Fruit fly (Drosophila melanogaster) whole organism, wandering third instar larva: ENCODE results near the gene Uck.

Experiments
- Abd-B ChIP-seq: fragments of >200 bp; optimal IDR thresholded peaks from 2 replicates; lab custom pipeline; 2017; ENCODE audit warnings: missing biosample characterization, missing genetic modification characterization
- CG32264 ChIP-seq: fragments of 200-800 bp; sonication (Bioruptor generic); optimal IDR thresholded peaks from 2 replicates; lab custom pipeline; 2016; ENCODE audit warnings: missing biosample characterization, missing genetic modification characterization
- CG9705 ChIP-seq: fragments of 200-800 bp; sonication (Bioruptor generic); optimal IDR thresholded peaks from 2 replicates; lab custom pipeline; 2018; ENCODE audit warnings: missing biosample characterization, mild to moderate bottlenecking, missing genetic modification characterization
- CrebA ChIP-seq: fragments of 200-800 bp; sonication (Bioruptor generic); optimal IDR thresholded peaks from 2 replicates; lab custom pipeline; 2016; ENCODE audit warnings: missing biosample characterization, mild to moderate bottlenecking, missing genetic modification characterization, borderline replicate concordance
- Dfd ChIP-seq: fragments of >200 bp; optimal IDR thresholded peaks from 2 replicates; lab custom pipeline; 2017; ENCODE audit warnings: missing biosample characterization, missing genetic modification characterization
- Dif ChIP-seq: fragments of 200-275, 200-300 bp; sonication (Bioruptor generic); optimal IDR thresholded peaks from 2 replicates; lab custom pipeline; 2018; ENCODE audit warnings: missing biosample characterization, missing genetic modification characterization; ENCODE audit not compliant: partially characterized antibody
- GATAd ChIP-seq: sonication (Bioruptor generic); optimal IDR thresholded peaks from 2 replicates; lab custom pipeline; 2016; ENCODE audit warnings: missing biosample characterization, missing genetic modification characterization
- HLH106 ChIP-seq: fragments of 200-800 bp; optimal IDR thresholded peaks from 3 replicates; lab custom pipeline; 2019; ENCODE audit warnings: missing biosample characterization, mild to moderate bottlenecking, missing genetic modification characterization, moderate library complexity
- Hnf4 ChIP-seq: fragments of 200-800 bp; sonication (Bioruptor generic); optimal IDR thresholded peaks from 2 replicates; lab custom pipeline; 2016; ENCODE audit warnings: missing biosample characterization, mild to moderate bottlenecking, missing genetic modification characterization
- Hr78 ChIP-seq: fragments of >200 bp; optimal IDR thresholded peaks from 2 replicates; lab custom pipeline; 2017; ENCODE audit warnings: missing biosample characterization, missing genetic modification characterization
- Hr83 ChIP-seq: fragments of 200-300 bp; sonication (Bioruptor generic); optimal IDR thresholded peaks from 2 replicates; lab custom pipeline; 2016; ENCODE audit warnings: missing biosample characterization, mild to moderate bottlenecking, missing genetic modification characterization, moderate library complexity; ENCODE audit not compliant: poor library complexity, severe bottlenecking
- Jra ChIP-seq: sonication (Bioruptor generic); optimal IDR thresholded peaks from 2 replicates; lab custom pipeline; 2016; ENCODE audit warnings: missing biosample characterization, missing genetic modification characterization
- Mio ChIP-seq: sonication (Bioruptor generic); optimal IDR thresholded peaks from 2 replicates; lab custom pipeline; 2016; ENCODE audit warnings: missing biosample characterization, missing genetic modification characterization
- Myc ChIP-seq: fragments of >200 bp; optimal IDR thresholded peaks from 2 replicates; lab custom pipeline; 2017
- N ChIP-seq: fragments of >200 bp; optimal IDR thresholded peaks from 2 replicates; lab custom pipeline; 2018; ENCODE audit warnings: missing biosample characterization, missing external identifiers, missing genetic modification characterization
- OdsH ChIP-seq: fragments of 200-800 bp; sonication (Bioruptor generic); optimal IDR thresholded peaks from 2 replicates; lab custom pipeline; 2016; ENCODE audit warnings: missing biosample characterization, mild to moderate bottlenecking, missing genetic modification characterization
- Rel ChIP-seq, 2 experiments: fragments of 200-800 bp; sonication (Bioruptor generic) in 1 of 2; optimal IDR thresholded peaks; 2 replicates in 1 of 2; 3 replicates in 1 of 2; lab custom pipeline; 2016 to 2019; ENCODE audit warnings: mild to moderate bottlenecking in 2 of 2, missing biosample characterization in 2 of 2, missing genetic modification characterization in 2 of 2, moderate library complexity in 1 of 2
- Sp1 ChIP-seq: fragments of 200-800 bp; sonication (Bioruptor generic); optimal IDR thresholded peaks from 3 replicates; lab custom pipeline; 2019; ENCODE audit warnings: missing biosample characterization, mild to moderate bottlenecking, missing genetic modification characterization, moderate library complexity
- Vsx2 ChIP-seq: fragments of 200-300, 225-300 bp; sonication (Bioruptor generic); optimal IDR thresholded peaks from 2 replicates; lab custom pipeline; 2018; ENCODE audit warnings: missing biosample characterization, missing genetic modification characterization; ENCODE audit not compliant: partially characterized antibody
- br ChIP-seq: fragments of 200-800 bp; sonication (Bioruptor generic); optimal IDR thresholded peaks from 2 replicates; lab custom pipeline; 2016; ENCODE audit warnings: missing biosample characterization, missing genetic modification characterization
- brk ChIP-seq: fragments of 200-800 bp; sonication (Bioruptor generic); optimal IDR thresholded peaks from 2 replicates; lab custom pipeline; 2016; ENCODE audit warnings: missing biosample characterization, mild to moderate bottlenecking, missing genetic modification characterization
- dl ChIP-seq, 2 experiments: fragments of 175-275, 200-275 bp in 1 of 2; fragments of 200-275 bp in 1 of 2; sonication (Bioruptor generic); optimal IDR thresholded peaks; lab custom pipeline; 2018; ENCODE audit warnings: mild to moderate bottlenecking in 2 of 2, missing biosample characterization in 2 of 2, missing genetic modification characterization in 2 of 2, moderate library complexity in 2 of 2; ENCODE audit not compliant: partially characterized antibody in 2 of 2, insufficient read depth in 1 of 2
- dmrt93B ChIP-seq: fragments of 200-800 bp; sonication (Bioruptor generic); optimal IDR thresholded peaks from 2 replicates; lab custom pipeline; 2018; ENCODE audit warnings: missing biosample characterization, mild to moderate bottlenecking, missing genetic modification characterization
- dsf ChIP-seq: sonication (Bioruptor generic); optimal IDR thresholded peaks from 2 replicates; lab custom pipeline; 2016; ENCODE audit warnings: missing biosample characterization, missing genetic modification characterization, borderline replicate concordance
- ey ChIP-seq: fragments of 200-800 bp; sonication (Bioruptor generic); optimal IDR thresholded peaks from 2 replicates; lab custom pipeline; 2016; ENCODE audit warnings: missing biosample characterization, missing genetic modification characterization
- foxo ChIP-seq, 2 experiments: fragments of 200-800 bp; sonication (Bioruptor generic); optimal IDR thresholded peaks; 2 replicates in 1 of 2; 3 replicates in 1 of 2; lab custom pipeline; 2016 to 2017; ENCODE audit warnings: missing biosample characterization in 2 of 2, missing genetic modification characterization in 2 of 2
- fru ChIP-seq: fragments of 200-800 bp; sonication (Bioruptor generic); optimal IDR thresholded peaks from 3 replicates; lab custom pipeline; 2016; ENCODE audit warnings: missing biosample characterization, mild to moderate bottlenecking, missing genetic modification characterization
- h ChIP-seq: fragments of 200-800 bp; sonication (Bioruptor generic); optimal IDR thresholded peaks from 3 replicates; lab custom pipeline; 2016; ENCODE audit warnings: missing biosample characterization, mild to moderate bottlenecking, missing genetic modification characterization
- jim ChIP-seq: fragments of 175-275, 200-325 bp; sonication (Bioruptor generic); optimal IDR thresholded peaks from 2 replicates; lab custom pipeline; 2016; ENCODE audit warnings: missing biosample characterization, mild to moderate bottlenecking, missing genetic modification characterization
- lola ChIP-seq: fragments of >200 bp; optimal IDR thresholded peaks from 2 replicates; lab custom pipeline; 2017; ENCODE audit warnings: missing biosample characterization, missing genetic modification characterization
- pan ChIP-seq: fragments of >200 bp; optimal IDR thresholded peaks from 2 replicates; lab custom pipeline; 2017
- psq ChIP-seq: fragments of 200-800 bp; sonication (Bioruptor generic); optimal IDR thresholded peaks from 3 replicates; lab custom pipeline; 2017; ENCODE audit warnings: missing biosample characterization, mild to moderate bottlenecking, missing genetic modification characterization, moderate library complexity
- rgr ChIP-seq: fragments of 200-800 bp; sonication (Bioruptor generic); optimal IDR thresholded peaks from 3 replicates; lab custom pipeline; 2016; ENCODE audit warnings: missing biosample characterization, mild to moderate bottlenecking, missing genetic modification characterization
- sage ChIP-seq: fragments of 200-800 bp; sonication (Bioruptor generic); optimal IDR thresholded peaks from 2 replicates; lab custom pipeline; 2016; ENCODE audit warnings: missing biosample characterization, mild to moderate bottlenecking, missing genetic modification characterization
- sv ChIP-seq: fragments of 200-800 bp; sonication (Bioruptor generic); optimal IDR thresholded peaks from 3 replicates; lab custom pipeline; 2016; ENCODE audit warnings: missing biosample characterization, missing genetic modification characterization
- tai ChIP-seq: sonication (Bioruptor generic); optimal IDR thresholded peaks from 2 replicates; lab custom pipeline; 2016; ENCODE audit warnings: missing biosample characterization, missing genetic modification characterization
- usp ChIP-seq: fragments of >200 bp; optimal IDR thresholded peaks from 2 replicates; lab custom pipeline; 2017; ENCODE audit warnings: missing biosample characterization, missing genetic modification characterization
- woc ChIP-seq: sonication (Bioruptor generic); optimal IDR thresholded peaks from 2 replicates; lab custom pipeline; 2016; ENCODE audit warnings: missing biosample characterization, mild to moderate bottlenecking, missing genetic modification characterization

Gene Uck

DNA sequence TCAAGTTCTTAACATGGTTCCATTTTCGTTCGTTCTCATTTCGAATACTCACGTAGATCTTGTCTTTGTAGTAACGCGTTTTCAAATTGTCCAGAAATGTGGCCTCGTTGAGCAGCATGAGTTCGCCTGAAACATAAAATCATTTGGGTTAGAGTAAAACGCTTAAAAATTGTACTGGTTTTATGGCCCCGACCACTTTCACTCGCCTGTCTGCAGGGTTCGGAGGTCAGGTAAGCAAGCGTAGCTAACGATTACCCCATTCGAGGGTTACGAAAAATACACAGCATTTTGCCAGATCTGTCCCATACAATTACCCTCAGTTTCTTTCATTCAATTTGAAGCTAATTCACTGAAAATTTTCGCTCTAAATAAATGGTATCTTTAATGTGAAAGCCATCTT is 31.6 kb upstream of the Uck start:
- TF ChIP-seq Dfd (GFP tag; lab: Kevin White, UChicago) = no peak
- TF ChIP-seq h (GFP tag; lab: Kevin White, UChicago) = no peak
- TF ChIP-seq Jra (GFP tag; lab: Kevin White, UChicago) = no peak
- TF ChIP-seq N (GFP tag; lab: Kevin White, UChicago) = no peak
- TF ChIP-seq Sp1 (GFP tag; lab: Kevin White, UChicago) = no peak
- TF ChIP-seq Rel (GFP tag; optimal IDR thresholded peaks at IDR 0.05; lab: Kevin White, UChicago) = no peak
- TF ChIP-seq Rel (tag; optimal IDR thresholded peaks at IDR 0.05; lab: Kevin White, UChicago) = no peak
- no peak for TF ChIP-seq HLH106 (tag; lab: Kevin White, UChicago)
- no peak for TF ChIP-seq sage
- no peak for TF ChIP-seq sv (GFP tag; lab: Kevin White, UChicago)
- no peak for TF ChIP-seq jim (GFP tag; lab: Kevin White, UChicago)
- no peak for TF ChIP-seq foxo (GFP tag; optimal IDR thresholded peaks at IDR 0.05; lab: Kevin White, UChicago)
- TF ChIP-seq CG9705 (GFP tag; lab: Kevin White, UChicago) = no peak
- TF ChIP-seq brk = no peak
- TF ChIP-seq pan (lab: Kevin White, UChicago) = no peak
- TF ChIP-seq Vsx2 (GFP tag; lab: Kevin White, UChicago) = no peak
- TF ChIP-seq GATAd = no peak

dm6 chr3R:24259278-24260040 is 30.5 kb upstream of the Uck start:
- peak; percentile 66 for TF ChIP-seq Hr83 (GFP tag; lab: Kevin White, UChicago)
- peak; percentile 90 for TF ChIP-seq Hnf4 (GFP tag; lab: Kevin White, UChicago)
- peak; percentile 81 for TF ChIP-seq woc
- TF ChIP-seq Rel (GFP tag; optimal IDR thresholded peaks at IDR 0.05; lab: Kevin White, UChicago) = peak; percentile 83
- peak; percentile 58 for TF ChIP-seq Rel (tag; optimal IDR thresholded peaks at IDR 0.05; lab: Kevin White, UChicago)
- TF ChIP-seq tai (GFP tag; lab: Kevin White, UChicago) = no peak
- peak; percentile 43 for TF ChIP-seq dsf (GFP tag; lab: Kevin White, UChicago)
- no peak for TF ChIP-seq Hr78
- TF ChIP-seq Vsx2 (GFP tag; lab: Kevin White, UChicago) = peak; percentile 52
- TF ChIP-seq lola (GFP tag; lab: Kevin White, UChicago) = no peak
- TF ChIP-seq pan (lab: Kevin White, UChicago) = no peak
- TF ChIP-seq br = peak; percentile 95
- peak; percentile 91 for TF ChIP-seq Sp1 (GFP tag; lab: Kevin White, UChicago)
- TF ChIP-seq jim (GFP tag; lab: Kevin White, UChicago) = no peak
- TF ChIP-seq sage = peak; percentile 85
- no peak for TF ChIP-seq Abd-B (GFP tag; lab: Kevin White, UChicago)
- TF ChIP-seq ey (GFP tag; lab: Kevin White, UChicago) = peak; percentile 97
- TF ChIP-seq Jra (GFP tag; lab: Kevin White, UChicago) = peak; percentile 64
- no peak for TF ChIP-seq Dfd (GFP tag; lab: Kevin White, UChicago)
- TF ChIP-seq Dif (GFP tag; lab: Kevin White, UChicago) = peak; percentile 96
- peak; percentile 92 to 96 for TF ChIP-seq dl (GFP tag; optimal IDR thresholded peaks at IDR 0.05; lab: Kevin White, UChicago; ENCODE audit: insufficient read depth in 1 of 2, partially characterized antibody in 2 of 2)
- peak; percentile 98 for TF ChIP-seq rgr
- peak; percentile 88 for TF ChIP-seq HLH106 (tag; lab: Kevin White, UChicago)
- TF ChIP-seq Mio (GFP tag; lab: Kevin White, UChicago) = peak; percentile 81
- TF ChIP-seq GATAd = peak; percentile 41
- TF ChIP-seq brk = peak; percentile 82
- TF ChIP-seq usp (GFP tag; lab: Kevin White, UChicago) = no peak
- TF ChIP-seq h (GFP tag; lab: Kevin White, UChicago) = peak; percentile 97
- peak; percentile 90 for TF ChIP-seq CG32264 (GFP tag; lab: Kevin White, UChicago)
- peak; percentile 93 to 97 for TF ChIP-seq foxo (GFP tag; optimal IDR thresholded peaks at IDR 0.05; lab: Kevin White, UChicago)
- TF ChIP-seq N (GFP tag; lab: Kevin White, UChicago) = no peak
- TF ChIP-seq OdsH (GFP tag; lab: Kevin White, UChicago) = peak; percentile 96
- TF ChIP-seq CrebA = peak; percentile 85
- TF ChIP-seq fru (GFP tag; lab: Kevin White, UChicago) = peak; percentile 96
- no peak for TF ChIP-seq Myc (lab: Kevin White, UChicago)
- peak; percentile 5 for TF ChIP-seq CG9705 (GFP tag; lab: Kevin White, UChicago)
- peak; percentile 82 for TF ChIP-seq sv (GFP tag; lab: Kevin White, UChicago)
- TF ChIP-seq dmrt93B = no peak
- TF ChIP-seq psq (GFP tag; lab: Kevin White, UChicago) = peak; percentile 93
